Fruit fly (Drosophila melanogaster) whole organism, embryonic: Measurements from ENCODE around the gene CG12056.

Source experiments
- Adf1 ChIP-seq: fragments of 200-800 bp; sonication (Bioruptor generic); IDR thresholded peaks from 2 replicates; pipeline ENCODE4 v1.3.6; 2022; ENCODE audit warnings: missing biosample characterization, missing genetic modification characterization
- B-H1 ChIP-seq: fragments of 200-800 bp; sonication (Bioruptor generic); IDR thresholded peaks from 3 replicates; pipeline ENCODE4 v1.3.6; 2022; ENCODE audit warnings: missing biosample characterization, missing genetic modification characterization
- BEAF-32 ChIP-seq: fragments of 200-800 bp; sonication (Bioruptor generic); optimal IDR thresholded peaks from 3 replicates; lab custom pipeline; 2017; ENCODE audit warnings: missing biosample characterization, missing genetic modification characterization, mild to moderate bottlenecking, moderate library complexity, missing genetic modification reagents
- CG1024 ChIP-seq: fragments of 200-800 bp; sonication (Bioruptor generic); IDR thresholded peaks from 2 replicates; pipeline ENCODE4 v1.3.6; 2022; ENCODE audit warnings: missing biosample characterization, missing genetic modification characterization
- CG10366 ChIP-seq: fragments of 200-800 bp; sonication (Bioruptor generic); IDR thresholded peaks from 2 replicates; pipeline ENCODE4 v1.3.6; 2022; ENCODE audit warnings: missing biosample characterization, missing genetic modification characterization
- CG10431 ChIP-seq: fragments of 200-800 bp; sonication (Bioruptor generic); optimal IDR thresholded peaks from 3 replicates; lab custom pipeline; 2018; ENCODE audit warnings: missing biosample characterization, mild to moderate bottlenecking, missing genetic modification characterization
- CG10462 ChIP-seq: fragments of 200-800 bp; sonication (Bioruptor generic); optimal IDR thresholded peaks from 2 replicates; lab custom pipeline; 2016; ENCODE audit warnings: missing biosample characterization, missing genetic modification characterization
- CG11504 ChIP-seq: fragments of 200-800 bp; sonication (Bioruptor generic); optimal IDR thresholded peaks from 3 replicates; lab custom pipeline; 2019; ENCODE audit warnings: missing biosample characterization, mild to moderate bottlenecking, missing genetic modification characterization, moderate library complexity
- CG13894 ChIP-seq: fragments of 200-800 bp; sonication (Bioruptor generic); optimal IDR thresholded peaks from 3 replicates; lab custom pipeline; 2018; ENCODE audit warnings: missing biosample characterization, mild to moderate bottlenecking, missing genetic modification characterization, moderate library complexity
- CG15073 ChIP-seq: fragments of 200-800 bp; sonication (Bioruptor generic); optimal IDR thresholded peaks from 2 replicates; lab custom pipeline; 2016; ENCODE audit warnings: missing biosample characterization, missing genetic modification characterization
- CG15601 ChIP-seq: fragments of 200-800 bp; sonication (Bioruptor generic); optimal IDR thresholded peaks from 3 replicates; lab custom pipeline; 2019; ENCODE audit warnings: missing biosample characterization, mild to moderate bottlenecking, missing genetic modification characterization, moderate library complexity
- CG1647 ChIP-seq: fragments of 200-800 bp; sonication (Bioruptor generic); optimal IDR thresholded peaks from 3 replicates; lab custom pipeline; 2016; ENCODE audit warnings: missing biosample characterization, missing genetic modification characterization
- CG17385 ChIP-seq: fragments of 200-800 bp; sonication (Bioruptor generic); optimal IDR thresholded peaks from 3 replicates; lab custom pipeline; 2018; ENCODE audit warnings: missing biosample characterization, mild to moderate bottlenecking, missing genetic modification characterization
- CG18011 ChIP-seq: fragments of 200-800 bp; sonication (Bioruptor generic); optimal IDR thresholded peaks from 2 replicates; lab custom pipeline; 2017; ENCODE audit warnings: missing biosample characterization, missing genetic modification characterization, mild to moderate bottlenecking, moderate library complexity, missing genotype
- CG18599 ChIP-seq: fragments of 200-800 bp; sonication (Bioruptor generic); optimal IDR thresholded peaks from 3 replicates; lab custom pipeline; 2017; ENCODE audit warnings: missing biosample characterization, missing genetic modification characterization, mild to moderate bottlenecking, moderate library complexity, missing genetic modification reagents
- CG18619 ChIP-seq: fragments of 200-800 bp; sonication (Bioruptor generic); optimal IDR thresholded peaks from 3 replicates; lab custom pipeline; 2017; ENCODE audit warnings: missing biosample characterization, mild to moderate bottlenecking, missing genetic modification characterization
- CG2202 ChIP-seq: fragments of 200-800 bp; sonication (Bioruptor generic); optimal IDR thresholded peaks from 2 replicates; lab custom pipeline; 2018; ENCODE audit warnings: missing biosample characterization, mild to moderate bottlenecking, missing genetic modification characterization
- CG30020 ChIP-seq: fragments of 200-800 bp; optimal IDR thresholded peaks from 2 replicates; lab custom pipeline; 2019; ENCODE audit warnings: missing biosample characterization, mild to moderate bottlenecking, missing genetic modification characterization, moderate library complexity
- CG31365 ChIP-seq: fragments of 200-800 bp; sonication (Bioruptor generic); optimal IDR thresholded peaks from 2 replicates; lab custom pipeline; 2018; ENCODE audit warnings: missing biosample characterization, mild to moderate bottlenecking, missing genetic modification characterization
- CG4282 ChIP-seq: fragments of 200-800 bp; sonication (Bioruptor generic); optimal IDR thresholded peaks from 2 replicates; lab custom pipeline; 2016; ENCODE audit warnings: missing biosample characterization, missing genetic modification characterization
- CG4820 ChIP-seq: fragments of 200-800 bp; sonication (Bioruptor generic); optimal IDR thresholded peaks from 3 replicates; lab custom pipeline; 2016; ENCODE audit warnings: missing biosample characterization, missing genetic modification characterization
- Deaf1 ChIP-seq: fragments of 200-800 bp; optimal IDR thresholded peaks from 3 replicates; lab custom pipeline; 2019; ENCODE audit warnings: missing biosample characterization, mild to moderate bottlenecking, missing genetic modification characterization, moderate library complexity
- Dll ChIP-seq: fragments of 200-800 bp; sonication (Bioruptor generic); IDR thresholded peaks from 4 replicates; pipeline ENCODE4 v1.3.6; 2022; ENCODE audit warnings: missing biosample characterization, missing genetic modification characterization; ENCODE audit not compliant: partially characterized antibody
- Ets65A ChIP-seq: fragments of 200-800 bp; sonication (Bioruptor generic); peaks from one replicate; lab custom pipeline; 2016; ENCODE audit warnings: missing biosample characterization, missing genetic modification characterization
- Myb ChIP-seq: fragments of 200-800 bp; sonication (Bioruptor generic); optimal IDR thresholded peaks from 2 replicates; lab custom pipeline; 2016; ENCODE audit warnings: missing biosample characterization, missing genetic modification characterization
- NC2β ChIP-seq: fragments of 200-800 bp; sonication (Bioruptor generic); optimal IDR thresholded peaks from 2 replicates; lab custom pipeline; 2016; ENCODE audit warnings: missing biosample characterization, missing genetic modification characterization
- Xbp1 ChIP-seq: fragments of 200-800 bp; sonication (Bioruptor generic); optimal IDR thresholded peaks from 3 replicates; lab custom pipeline; 2016; ENCODE audit warnings: missing biosample characterization, mild to moderate bottlenecking, missing genetic modification characterization
- bab2 ChIP-seq: fragments of 200-800 bp; sonication (Bioruptor generic); optimal IDR thresholded peaks from 2 replicates; lab custom pipeline; 2016; ENCODE audit warnings: missing biosample characterization, missing genetic modification characterization
- bigmax ChIP-seq: fragments of 200-800 bp; sonication (Bioruptor generic); optimal IDR thresholded peaks from 2 replicates; lab custom pipeline; 2018; ENCODE audit warnings: missing biosample characterization, mild to moderate bottlenecking, missing genetic modification characterization
- chif ChIP-seq, 2 experiments: fragments of 200-800 bp; sonication (Bioruptor generic); optimal IDR thresholded peaks; 3 replicates each; lab custom pipeline; 2016; ENCODE audit warnings: missing biosample characterization in 2 of 2, missing genetic modification characterization in 2 of 2
- chn ChIP-seq: fragments of 200-800 bp; sonication (Bioruptor generic); optimal IDR thresholded peaks from 2 replicates; lab custom pipeline; 2016; ENCODE audit warnings: missing biosample characterization, missing genetic modification characterization
- ems ChIP-seq: fragments of 200-800 bp; sonication (Bioruptor generic); optimal IDR thresholded peaks from 3 replicates; lab custom pipeline; 2016; ENCODE audit warnings: missing biosample characterization, missing genetic modification characterization
- ewg ChIP-seq: fragments of 200-800 bp; sonication (Bioruptor generic); optimal IDR thresholded peaks from 3 replicates; lab custom pipeline; 2017; ENCODE audit warnings: mild to moderate bottlenecking, missing biosample characterization, missing genetic modification reagents, missing genetic modification characterization
- eyg ChIP-seq: fragments of 200-800 bp; sonication (Bioruptor generic); optimal IDR thresholded peaks from 3 replicates; lab custom pipeline; 2016; ENCODE audit warnings: missing biosample characterization, missing genetic modification characterization
- jigr1 ChIP-seq: fragments of 200-800 bp; sonication (Bioruptor generic); IDR thresholded peaks from 3 replicates; pipeline ENCODE4 v1.3.6; 2022; ENCODE audit warnings: missing biosample characterization, missing genetic modification characterization
- lola ChIP-seq, 3 experiments: fragments of >200 bp in 2 of 3; fragments of 200-800 bp in 1 of 3; sonication (Bioruptor generic) in 1 of 3; optimal IDR thresholded peaks; 2 replicates each; lab custom pipeline; 2017 to 2019; ENCODE audit warnings: missing biosample characterization in 3 of 3, missing genetic modification characterization in 3 of 3, mild to moderate bottlenecking in 1 of 3, moderate library complexity in 1 of 3
- nerfin-2 ChIP-seq: fragments of 200-800 bp; sonication (Bioruptor generic); IDR thresholded peaks from 2 replicates; pipeline ENCODE4 v1.3.6; 2022; ENCODE audit warnings: missing biosample characterization, missing genetic modification characterization; ENCODE audit not compliant: partially characterized antibody
- pan ChIP-seq, 4 experiments: fragments of >200 bp in 3 of 4; fragments of 200-800 bp in 1 of 4; sonication (Bioruptor generic) in 1 of 4; optimal IDR thresholded peaks in 3 of 4; IDR thresholded peaks in 1 of 4; 2 replicates each; pipeline versions ENCODE4 v1.3.6 to Lab custom; 2017 to 2022; ENCODE audit warnings: missing biosample characterization in 2 of 4, missing genetic modification characterization in 2 of 4, mixed read lengths in 1 of 4
- pb ChIP-seq: fragments of 200-800 bp; sonication (Bioruptor generic); optimal IDR thresholded peaks from 3 replicates; lab custom pipeline; 2016; ENCODE audit warnings: missing biosample characterization, missing genetic modification characterization
- phol ChIP-seq: fragments of 200-800 bp; sonication (Bioruptor generic); optimal IDR thresholded peaks from 3 replicates; lab custom pipeline; 2018; ENCODE audit warnings: missing biosample characterization, mild to moderate bottlenecking, missing genetic modification characterization, moderate library complexity
- pum ChIP-seq: fragments of 200-800 bp; sonication (Bioruptor generic); optimal IDR thresholded peaks from 2 replicates; lab custom pipeline; 2016; ENCODE audit warnings: missing biosample characterization, missing genetic modification characterization
- ro ChIP-seq: fragments of 200-800 bp; sonication (Bioruptor generic); IDR thresholded peaks from 2 replicates; pipeline ENCODE4 v1.3.6; 2022; ENCODE audit warnings: missing biosample characterization, missing genetic modification characterization
- scrt ChIP-seq: fragments of 200-800 bp; sonication (Bioruptor generic); optimal IDR thresholded peaks from 2 replicates; lab custom pipeline; 2018; ENCODE audit warnings: missing biosample characterization, mild to moderate bottlenecking, missing genetic modification characterization, moderate library complexity
- sens-2 ChIP-seq: fragments of 200-800 bp; sonication (Bioruptor generic); IDR thresholded peaks from 2 replicates; pipeline ENCODE4 v1.3.6; 2022; ENCODE audit warnings: missing biosample characterization, missing genetic modification characterization
- sr ChIP-seq: fragments of 200-800 bp; sonication (Bioruptor generic); IDR thresholded peaks from 3 replicates; pipeline ENCODE4 v1.3.6; 2022; ENCODE audit warnings: missing biosample characterization, missing genetic modification characterization
- stwl ChIP-seq: fragments of 200-800 bp; sonication (Bioruptor generic); optimal IDR thresholded peaks from 3 replicates; lab custom pipeline; 2018; ENCODE audit warnings: missing biosample characterization, mild to moderate bottlenecking, missing genetic modification characterization, moderate library complexity
- unc-4 ChIP-seq: fragments of 200-800 bp; sonication (Bioruptor generic); IDR thresholded peaks from 2 replicates; pipeline ENCODE4 v1.3.6; 2022; ENCODE audit warnings: missing biosample characterization, missing genetic modification characterization; ENCODE audit not compliant: partially characterized antibody
- z ChIP-seq: fragments of 200-800 bp; sonication (Bioruptor generic); IDR thresholded peaks from 3 replicates; pipeline ENCODE4 v1.3.6; 2022; ENCODE audit warnings: missing biosample characterization, missing genetic modification characterization
- zfh1 ChIP-seq: fragments of 200-800 bp; sonication (Bioruptor generic); IDR thresholded peaks from 3 replicates; pipeline ENCODE4 v1.3.6; 2022; ENCODE audit warnings: missing biosample characterization, missing genetic modification characterization

Gene CG12056

DNA sequence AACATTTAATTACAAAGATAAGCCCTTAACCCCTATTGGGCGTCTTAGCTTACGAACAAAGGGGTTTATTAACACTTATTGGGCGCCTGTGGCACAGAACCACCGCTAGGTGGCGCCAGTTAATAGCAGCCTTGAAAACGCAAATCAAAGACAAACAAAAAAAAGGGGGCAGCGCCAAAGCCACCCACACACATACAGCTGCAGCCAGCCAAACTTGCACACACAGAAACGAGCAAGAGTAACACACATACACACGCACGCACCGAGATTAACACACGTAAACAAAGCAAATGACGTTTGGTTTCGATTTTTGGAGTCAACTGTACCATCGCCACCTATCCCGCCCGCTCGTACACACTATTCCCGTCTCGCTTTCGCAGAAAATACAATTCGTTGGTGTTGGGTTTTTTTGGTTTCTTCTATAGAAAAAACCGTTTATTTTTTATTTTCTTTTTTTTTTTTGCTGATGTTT is 40.3 kb upstream of the CG12056 start (continued):
- TF ChIP-seq pb (GFP tag; lab: Kevin White, UChicago): no peak
- no peak for TF ChIP-seq ems (GFP tag; lab: Kevin White, UChicago)
- no peak for TF ChIP-seq CG2202 (tag; lab: Kevin White, UChicago)
- TF ChIP-seq ro (GFP tag; lab: Robert Waterston, UW): no peak
- TF ChIP-seq CG15601 (tag; lab: Kevin White, UChicago): peak; percentile 24
- TF ChIP-seq bab2 (GFP tag; lab: Kevin White, UChicago): no peak
- TF ChIP-seq CG11504 (tag; lab: Kevin White, UChicago): no peak
- peak; percentile 53; the same call in 1 of the 3 replicates for TF ChIP-seq sr
- no peak for TF ChIP-seq CG10462 (GFP tag; lab: Kevin White, UChicago)
- no peak for TF ChIP-seq CG17385 (GFP tag; lab: Kevin White, UChicago)
- no peak for TF ChIP-seq jigr1 (GFP tag; lab: Robert Waterston, UW)
- peak in 1 of 2 experiments; percentile 13 for TF ChIP-seq chif (GFP tag; optimal IDR thresholded peaks at IDR 0.05; lab: Kevin White, UChicago)
- TF ChIP-seq CG4820 (GFP tag; lab: Kevin White, UChicago): no peak
- TF ChIP-seq CG1024 (GFP tag; lab: Robert Waterston, UW): peak; percentile 22; the same call in 1 of the 2 replicates
- no peak for TF ChIP-seq lola (GFP tag; optimal IDR thresholded peaks at IDR 0.05; lab: Kevin White, UChicago)
- 0 out of 2 replicates have a peak, but pooled peaks have one; percentile 23 for TF ChIP-seq unc-4 (GFP tag; lab: Robert Waterston, UW)
- TF ChIP-seq scrt: peak; percentile 12
- TF ChIP-seq Deaf1: peak; percentile 50
- TF ChIP-seq pan (optimal IDR thresholded peaks at IDR 0.05; lab: Kevin White, UChicago): no peak
- TF ChIP-seq pan (GFP tag; optimal IDR thresholded peaks at IDR 0.05 in 1 of 2, IDR thresholded peaks at IDR 0.05 in 1 of 2): peak in 1 of 2 experiments; percentile 55
- TF ChIP-seq Adf1 (GFP tag; lab: Robert Waterston, UW): peak; percentile 45
- no peak for TF ChIP-seq CG18599 (GFP tag; lab: Kevin White, UChicago)
- peak; percentile 9 for TF ChIP-seq phol (tag; lab: Kevin White, UChicago)
- TF ChIP-seq CG10366: 0 out of 2 replicates have a peak, but pooled peaks have one; percentile 18
- TF ChIP-seq CG30020 (tag; lab: Kevin White, UChicago): no peak
- peak; percentile 16 for TF ChIP-seq CG10431 (GFP tag; lab: Kevin White, UChicago)
- no peak for TF ChIP-seq Myb (GFP tag; lab: Kevin White, UChicago)
- no peak for TF ChIP-seq z
- no peak for TF ChIP-seq pum
- peak; percentile 49; the same call in 1 of the 3 replicates for TF ChIP-seq zfh1 (GFP tag; lab: Robert Waterston, UW)
- no peak for TF ChIP-seq bigmax (GFP tag; lab: Kevin White, UChicago)
- TF ChIP-seq eyg (GFP tag; lab: Kevin White, UChicago): no peak
- no peak for TF ChIP-seq CG15073 (GFP tag; lab: Kevin White, UChicago)
- TF ChIP-seq Xbp1: peak; percentile 39
- peak; percentile 22; the same call in 1 of the 2 replicates for TF ChIP-seq nerfin-2 (GFP tag; lab: Robert Waterston, UW)
- peak; percentile 27 for TF ChIP-seq CG4282 (GFP tag; lab: Kevin White, UChicago)
- no peak for TF ChIP-seq CG31365
- no peak for TF ChIP-seq CG1647 (GFP tag; lab: Kevin White, UChicago)
- peak; percentile 5 for TF ChIP-seq BEAF-32
- peak; percentile 1 for TF ChIP-seq Ets65A
- no peak for TF ChIP-seq NC2β (GFP tag; lab: Kevin White, UChicago)
- no peak for TF ChIP-seq Dll (GFP tag; lab: Robert Waterston, UW)
- peak; percentile 69 for TF ChIP-seq CG13894
- TF ChIP-seq stwl: no peak
- TF ChIP-seq chn (GFP tag; lab: Kevin White, UChicago): peak; percentile 86
- TF ChIP-seq CG18619 (GFP tag; lab: Kevin White, UChicago): no peak
- no peak for TF ChIP-seq ewg
- no peak for TF ChIP-seq B-H1
- 0 out of 2 replicates have a peak, but pooled peaks have one; percentile 30 for TF ChIP-seq sens-2 (GFP tag; lab: Robert Waterston, UW)
- peak; percentile 13 for TF ChIP-seq CG18011 (GFP tag; lab: Kevin White, UChicago)
